Worm (Caenorhabditis elegans) whole organism, L2 larva: ENCODE measurements around the gene F10A3.12.

Source experiments
- lin-39 ChIP-seq: fragments of 150-350 bp; optimal IDR thresholded peaks from 2 replicates; lab custom pipeline; 2014; ENCODE audit warnings: missing biosample characterization, missing genetic modification reagents, missing genetic modification characterization
- mbf-1 ChIP-seq: sonication (generic microtip); optimal IDR thresholded peaks from 2 replicates; lab custom pipeline; 2017; ENCODE audit warnings: missing biosample characterization, missing genetic modification characterization
- mdl-1 ChIP-seq, 2 experiments: fragments of 150-350 bp in 1 of 2; sonication (generic microtip) in 1 of 2; optimal IDR thresholded peaks; 2 replicates each; lab custom pipeline; 2017; ENCODE audit warnings: missing biosample characterization in 2 of 2, missing genetic modification characterization in 2 of 2
- nhr-12 ChIP-seq: fragments of 150-350 bp; optimal IDR thresholded peaks from 2 replicates; lab custom pipeline; 2014; ENCODE audit warnings: missing biosample characterization, missing genetic modification characterization
- peb-1 ChIP-seq: fragments of 150-350 bp; optimal IDR thresholded peaks from 2 replicates; lab custom pipeline; 2014; ENCODE audit warnings: missing biosample characterization, missing genetic modification characterization
- ztf-1 ChIP-seq: fragments of 200-800 bp; sonication (Bioruptor generic); conservative IDR thresholded peaks from 2 replicates; pipeline ENCODE4 v1.3.6; 2022; ENCODE audit warnings: missing genetic modification characterization, missing compliant biosample characterization

DNA sequence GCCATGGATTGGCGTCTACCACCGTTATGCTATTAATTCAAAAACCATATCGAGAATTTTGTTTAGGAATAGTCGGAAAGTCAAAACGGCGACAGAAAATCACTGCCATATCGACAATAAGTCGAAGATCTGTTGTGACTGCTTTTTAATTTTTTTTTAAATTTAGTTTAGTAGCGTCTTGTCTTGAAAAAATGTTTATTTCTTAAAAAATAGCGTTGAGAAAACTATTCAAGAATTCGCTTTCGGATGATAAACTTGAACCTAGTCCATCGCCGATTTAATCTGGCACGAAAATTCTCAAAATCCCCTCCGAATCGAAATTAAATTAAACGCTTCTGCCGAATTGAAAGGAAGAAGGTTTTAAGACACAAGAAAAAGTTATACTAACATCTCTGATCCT, 28.3 kb downstream of the F10A3.12 start, which contains the start of gene srh-279:
- no peak for TF ChIP-seq mdl-1 (tag; optimal IDR thresholded peaks at IDR 0.05; lab: Kevin White, UChicago)
- no peak for TF ChIP-seq peb-1 (tag; lab: Kevin White, UChicago)
- TF ChIP-seq lin-39 (tag; lab: Kevin White, UChicago): no peak
- no peak for TF ChIP-seq ztf-1 (GFP tag; lab: Robert Waterston, UW)
- TF ChIP-seq mbf-1 (tag; lab: Kevin White, UChicago): no peak
- no peak for TF ChIP-seq nhr-12
